Worm (Caenorhabditis elegans) whole organism, L3 larva: ENCODE data around the gene F35A5.1.

Experiments
- ceh-28 ChIP-seq: fragments of 150-350 bp; optimal IDR thresholded peaks from 2 replicates; lab custom pipeline; 2014; ENCODE audit warnings: missing biosample characterization, missing genetic modification reagents, missing genetic modification characterization
- elt-1 ChIP-seq: fragments of 150-350 bp; optimal IDR thresholded peaks from 2 replicates; lab custom pipeline; 2014; ENCODE audit warnings: missing biosample characterization, missing genetic modification characterization
- lin-15B ChIP-seq: fragments of 150-350 bp; optimal IDR thresholded peaks from 2 replicates; lab custom pipeline; 2014; ENCODE audit warnings: missing biosample characterization, missing genetic modification characterization
- lin-39 ChIP-seq: fragments of 150-350 bp; optimal IDR thresholded peaks from 2 replicates; lab custom pipeline; 2018; ENCODE audit warnings: missing biosample characterization, missing genetic modification reagents, missing genetic modification characterization
- mml-1 ChIP-seq: fragments of 150-350 bp; sonication (generic microtip); optimal IDR thresholded peaks from 3 replicates; lab custom pipeline; 2014; ENCODE audit warnings: missing biosample characterization, missing genetic modification characterization

DNA sequence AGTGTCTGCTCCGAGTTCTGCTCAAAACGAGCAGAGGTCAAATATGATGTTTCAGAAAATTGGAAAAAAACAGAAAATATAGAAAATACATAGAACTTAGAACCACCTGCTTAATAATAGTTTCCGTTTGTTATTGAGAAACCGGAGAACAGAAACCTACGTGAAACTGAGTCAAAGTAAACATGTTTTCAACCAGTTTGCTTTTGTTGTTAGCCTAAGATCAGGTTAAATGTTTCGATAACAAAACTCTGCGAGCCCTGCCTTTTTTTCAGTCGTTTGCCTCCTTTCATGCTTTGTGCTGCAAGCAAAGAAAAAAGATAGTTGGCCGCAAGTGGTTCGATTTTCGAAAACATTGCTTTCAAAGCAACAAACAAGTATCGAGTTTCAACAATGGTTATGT is 23.6 kb downstream of the F35A5.1 start:
- TF ChIP-seq elt-1 (tag; lab: Kevin White, UChicago) (no peak), lin-39 (tag; lab: Kevin White, UChicago) (no peak), mml-1 (tag; lab: Kevin White, UChicago) (no peak), ceh-28 (no peak), lin-15B (tag; lab: Kevin White, UChicago) (no peak)
